Fruit fly (Drosophila melanogaster): Measurements from ENCODE around the gene Aladin.

dm6 chrX:9282783-9283289 lies 9.6 kb downstream of the Aladin start, which contains the start of gene c11.1:
- TF ChIP-seq CG14711 (tag; optimal IDR thresholded peaks at IDR 0.05): no peak
- TF ChIP-seq tj (GFP tag; optimal IDR thresholded peaks at IDR 0.05): peak; percentile 9
- no peak for TF ChIP-seq cnc (optimal IDR thresholded peaks at IDR 0.05)
- TF ChIP-seq CG7101 (tag; optimal IDR thresholded peaks at IDR 0.05): no peak
- no peak for TF ChIP-seq pad (GFP tag; optimal IDR thresholded peaks at IDR 0.05)
- no peak for TF ChIP-seq CG33017 (tag; optimal IDR thresholded peaks at IDR 0.05)
- no peak for TF ChIP-seq CG7045 (GFP tag; optimal IDR thresholded peaks at IDR 0.05)
- no peak for TF ChIP-seq ovo (GFP tag; optimal IDR thresholded peaks at IDR 0.05)
- no peak for TF ChIP-seq Hr96 (GFP tag; optimal IDR thresholded peaks at IDR 0.05)
- no peak for TF ChIP-seq CG11617 (GFP tag; optimal IDR thresholded peaks at IDR 0.05)
- no peak for TF ChIP-seq cic (GFP tag; optimal IDR thresholded peaks at IDR 0.05)
- TF ChIP-seq bab1 (GFP tag; optimal IDR thresholded peaks at IDR 0.05): peak; percentile 49
